Fruit fly (Drosophila melanogaster) whole organism, embryonic: ENCODE data around the gene MCU.

Source experiments
- Atf3 ChIP-seq: fragments of 200-800 bp; sonication (Bioruptor generic); optimal IDR thresholded peaks from 3 replicates; lab custom pipeline; 2016; ENCODE audit warnings: missing biosample characterization, missing genetic modification characterization
- BEAF-32 ChIP-seq: fragments of 200-800 bp; sonication (Bioruptor generic); optimal IDR thresholded peaks from 3 replicates; lab custom pipeline; 2017; ENCODE audit warnings: missing biosample characterization, missing genetic modification characterization, mild to moderate bottlenecking, moderate library complexity, missing genetic modification reagents
- CG10654 ChIP-seq: fragments of 200-800 bp; sonication (Bioruptor generic); optimal IDR thresholded peaks from 2 replicates; lab custom pipeline; 2016; ENCODE audit warnings: missing biosample characterization, missing genetic modification characterization
- CG11723 ChIP-seq: fragments of 200-800 bp; sonication (Bioruptor generic); optimal IDR thresholded peaks from 2 replicates; lab custom pipeline; 2017; ENCODE audit warnings: missing biosample characterization, mild to moderate bottlenecking, missing genetic modification characterization
- CG13894 ChIP-seq: fragments of 200-800 bp; sonication (Bioruptor generic); optimal IDR thresholded peaks from 3 replicates; lab custom pipeline; 2018; ENCODE audit warnings: missing biosample characterization, mild to moderate bottlenecking, missing genetic modification characterization, moderate library complexity
- CG15073 ChIP-seq: fragments of 200-800 bp; sonication (Bioruptor generic); optimal IDR thresholded peaks from 2 replicates; lab custom pipeline; 2016; ENCODE audit warnings: missing biosample characterization, missing genetic modification characterization
- CG17385 ChIP-seq: fragments of 200-800 bp; sonication (Bioruptor generic); optimal IDR thresholded peaks from 3 replicates; lab custom pipeline; 2018; ENCODE audit warnings: missing biosample characterization, mild to moderate bottlenecking, missing genetic modification characterization
- CG18764 ChIP-seq: fragments of 200-800 bp; sonication (Bioruptor generic); optimal IDR thresholded peaks from 3 replicates; lab custom pipeline; 2016; ENCODE audit warnings: missing biosample characterization, missing genetic modification characterization
- CG31441 ChIP-seq: fragments of 200-800 bp; sonication (Bioruptor generic); IDR thresholded peaks from 2 replicates; pipeline ENCODE4 v1.3.6; 2022; ENCODE audit warnings: missing biosample characterization, missing genetic modification characterization
- CG34376 ChIP-seq: fragments of 200-800 bp; sonication (Bioruptor generic); optimal IDR thresholded peaks from 2 replicates; lab custom pipeline; 2018; ENCODE audit warnings: missing biosample characterization, mild to moderate bottlenecking, missing genetic modification characterization
- CG4360 ChIP-seq: fragments of 200-800 bp; sonication (Bioruptor generic); IDR thresholded peaks from 2 replicates; pipeline ENCODE4 v1.3.6; 2022; ENCODE audit warnings: missing biosample characterization, missing genetic modification characterization
- CG4617 ChIP-seq: fragments of 200-800 bp; sonication (Bioruptor generic); optimal IDR thresholded peaks from 3 replicates; lab custom pipeline; 2016; ENCODE audit warnings: missing biosample characterization, missing genetic modification characterization, borderline replicate concordance
- CG5180 ChIP-seq: fragments of 200-800 bp; sonication (Bioruptor generic); optimal IDR thresholded peaks from 3 replicates; lab custom pipeline; 2017; ENCODE audit warnings: missing biosample characterization, missing genetic modification characterization, mild to moderate bottlenecking, moderate library complexity, missing genetic modification reagents
- CG6791 ChIP-seq: fragments of 200-800 bp; sonication (Bioruptor generic); IDR thresholded peaks from 3 replicates; pipeline ENCODE4 v1.3.6; 2022; ENCODE audit warnings: missing biosample characterization, missing genetic modification characterization; ENCODE audit not compliant: partially characterized antibody
- CHES-1-like ChIP-seq: fragments of 200-800 bp; sonication (Bioruptor generic); optimal IDR thresholded peaks from 2 replicates; lab custom pipeline; 2016; ENCODE audit warnings: missing biosample characterization, missing genetic modification characterization
- D ChIP-seq, 2 experiments: fragments of 200-800 bp in 1 of 2; fragments of >200 bp in 1 of 2; sonication (Bioruptor generic) in 1 of 2; optimal IDR thresholded peaks; 2 replicates in 1 of 2; 3 replicates in 1 of 2; lab custom pipeline; 2017; ENCODE audit warnings: mild to moderate bottlenecking in 1 of 2, missing biosample characterization in 1 of 2, missing genetic modification characterization in 1 of 2, missing genetic modification reagents in 1 of 2
- Elba2 ChIP-seq: fragments of 200-800 bp; sonication (Bioruptor generic); optimal IDR thresholded peaks from 3 replicates; lab custom pipeline; 2016; ENCODE audit warnings: missing biosample characterization, missing genetic modification characterization
- Fer2 ChIP-seq: fragments of 200-800 bp; sonication (Bioruptor generic); optimal IDR thresholded peaks from 2 replicates; lab custom pipeline; 2018; ENCODE audit warnings: missing biosample characterization, mild to moderate bottlenecking, missing genetic modification characterization, moderate library complexity
- Gsc ChIP-seq: fragments of 200-800 bp; sonication (Bioruptor generic); IDR thresholded peaks from 2 replicates; pipeline ENCODE4 v1.3.6; 2022; ENCODE audit warnings: missing biosample characterization, missing genetic modification characterization
- Hr78 ChIP-seq, 2 experiments: fragments of 200-800 bp in 1 of 2; fragments of >200 bp in 1 of 2; sonication (Bioruptor generic) in 1 of 2; optimal IDR thresholded peaks; 2 replicates each; lab custom pipeline; 2017 to 2019; ENCODE audit warnings: missing biosample characterization in 2 of 2, missing genetic modification characterization in 2 of 2, mild to moderate bottlenecking in 1 of 2, moderate library complexity in 1 of 2
- Jarid2 ChIP-seq: fragments of 200-800 bp; sonication (Bioruptor generic); optimal IDR thresholded peaks from 3 replicates; lab custom pipeline; 2017; ENCODE audit warnings: mild to moderate bottlenecking, missing biosample characterization, missing genetic modification reagents, missing genetic modification characterization
- Lhr ChIP-seq: fragments of 200-800 bp; sonication (Bioruptor generic); optimal IDR thresholded peaks from 3 replicates; lab custom pipeline; 2017; ENCODE audit warnings: mild to moderate bottlenecking, missing biosample characterization, missing genetic modification reagents, missing genetic modification characterization
- NfI ChIP-seq: fragments of 200-800 bp; sonication (Bioruptor generic); optimal IDR thresholded peaks from 3 replicates; lab custom pipeline; 2018; ENCODE audit warnings: missing biosample characterization, mild to moderate bottlenecking, missing genetic modification characterization, moderate library complexity
- Spps ChIP-seq: fragments of 200-800 bp; sonication (Bioruptor generic); optimal IDR thresholded peaks from 2 replicates; lab custom pipeline; 2018; ENCODE audit warnings: missing biosample characterization, mild to moderate bottlenecking, missing genetic modification characterization
- Xbp1 ChIP-seq: fragments of 200-800 bp; sonication (Bioruptor generic); optimal IDR thresholded peaks from 3 replicates; lab custom pipeline; 2016; ENCODE audit warnings: missing biosample characterization, mild to moderate bottlenecking, missing genetic modification characterization
- bab2 ChIP-seq: fragments of 200-800 bp; sonication (Bioruptor generic); optimal IDR thresholded peaks from 2 replicates; lab custom pipeline; 2016; ENCODE audit warnings: missing biosample characterization, missing genetic modification characterization
- chinmo ChIP-seq: fragments of 200-800 bp; sonication (Bioruptor generic); IDR thresholded peaks from 4 replicates; pipeline ENCODE4 v1.3.6; 2022; ENCODE audit warnings: missing biosample characterization, missing genetic modification characterization; ENCODE audit not compliant: partially characterized antibody
- chm ChIP-seq: fragments of 200-800 bp; sonication (Bioruptor generic); IDR thresholded peaks from 2 replicates; pipeline ENCODE4 v1.3.6; 2022; ENCODE audit warnings: missing biosample characterization, missing genetic modification characterization
- ci ChIP-seq: fragments of 200-800 bp; sonication (Bioruptor generic); IDR thresholded peaks from 3 replicates; pipeline ENCODE4 v1.3.6; 2022; ENCODE audit warnings: missing biosample characterization, missing genetic modification characterization
- cwo ChIP-seq: fragments of 200-800 bp; sonication (Bioruptor generic); optimal IDR thresholded peaks from 3 replicates; lab custom pipeline; 2017; ENCODE audit warnings: missing biosample characterization, missing genetic modification characterization, mild to moderate bottlenecking, moderate library complexity, missing genetic modification reagents
- emc ChIP-seq: fragments of 200-800 bp; sonication (Bioruptor generic); optimal IDR thresholded peaks from 2 replicates; lab custom pipeline; 2016; ENCODE audit warnings: missing biosample characterization, missing genetic modification characterization
- en ChIP-seq: fragments of 200-800 bp; sonication (Bioruptor generic); optimal IDR thresholded peaks from 2 replicates; lab custom pipeline; 2016; ENCODE audit warnings: missing biosample characterization, missing genetic modification characterization
- fd64A ChIP-seq: fragments of 200-800 bp; sonication (Bioruptor generic); optimal IDR thresholded peaks from 3 replicates; lab custom pipeline; 2018; ENCODE audit warnings: missing biosample characterization, mild to moderate bottlenecking, missing genetic modification characterization
- gcm2 ChIP-seq: fragments of 200-800 bp; sonication (Bioruptor generic); optimal IDR thresholded peaks from 2 replicates; lab custom pipeline; 2016; ENCODE audit warnings: missing biosample characterization, missing genetic modification characterization
- grn ChIP-seq: fragments of 200-800 bp; sonication (Bioruptor generic); optimal IDR thresholded peaks from 3 replicates; lab custom pipeline; 2017; ENCODE audit warnings: missing biosample characterization, missing genetic modification characterization
- gro ChIP-seq: fragments of 200-800 bp; sonication (Bioruptor generic); optimal IDR thresholded peaks from 2 replicates; lab custom pipeline; 2016; ENCODE audit warnings: missing biosample characterization, missing genetic modification characterization
- hkb ChIP-seq, 2 experiments: fragments of 200-800 bp in 1 of 2; fragments of >200 bp in 1 of 2; sonication (Bioruptor generic) in 1 of 2; IDR thresholded peaks in 1 of 2; optimal IDR thresholded peaks in 1 of 2; 2 replicates each; pipeline versions ENCODE4 v1.3.6 to Lab custom; 2017 to 2022; ENCODE audit warnings: missing biosample characterization in 1 of 2, missing genetic modification characterization in 1 of 2
- ind ChIP-seq: fragments of 200-800 bp; sonication (Bioruptor generic); optimal IDR thresholded peaks from 3 replicates; lab custom pipeline; 2016; ENCODE audit warnings: missing biosample characterization, missing genetic modification characterization
- insv ChIP-seq, 2 experiments: fragments of 200-800 bp; sonication (Bioruptor generic); optimal IDR thresholded peaks; 3 replicates each; lab custom pipeline; 2016 to 2018; ENCODE audit warnings: missing biosample characterization in 2 of 2, missing genetic modification characterization in 2 of 2
- jing ChIP-seq: fragments of 200-800 bp; sonication (Bioruptor generic); optimal IDR thresholded peaks from 2 replicates; lab custom pipeline; 2018; ENCODE audit warnings: missing biosample characterization, mild to moderate bottlenecking, missing genetic modification characterization
- maf-S ChIP-seq: fragments of 200-800 bp; sonication (Bioruptor generic); optimal IDR thresholded peaks from 2 replicates; lab custom pipeline; 2016; ENCODE audit warnings: missing biosample characterization, missing genetic modification characterization
- nmo ChIP-seq: fragments of 200-800 bp; sonication (Bioruptor generic); optimal IDR thresholded peaks from 2 replicates; lab custom pipeline; 2018; ENCODE audit warnings: missing biosample characterization, mild to moderate bottlenecking, missing genetic modification characterization, moderate library complexity
- pros ChIP-seq: fragments of 200-800 bp; sonication (Bioruptor generic); optimal IDR thresholded peaks from 3 replicates; lab custom pipeline; 2019; ENCODE audit warnings: missing biosample characterization, mild to moderate bottlenecking, missing genetic modification characterization, moderate library complexity
- repo ChIP-seq: fragments of 200-800 bp; sonication (Bioruptor generic); optimal IDR thresholded peaks from 2 replicates; lab custom pipeline; 2016; ENCODE audit warnings: missing biosample characterization, missing genetic modification characterization
- ro ChIP-seq: fragments of 200-800 bp; sonication (Bioruptor generic); IDR thresholded peaks from 2 replicates; pipeline ENCODE4 v1.3.6; 2022; ENCODE audit warnings: missing biosample characterization, missing genetic modification characterization
- schlank ChIP-seq: fragments of 200-800 bp; sonication (Bioruptor generic); optimal IDR thresholded peaks from 2 replicates; lab custom pipeline; 2018; ENCODE audit warnings: missing biosample characterization, mild to moderate bottlenecking, missing genetic modification characterization
- slp2 ChIP-seq: fragments of 200-800 bp; sonication (Bioruptor generic); optimal IDR thresholded peaks from 2 replicates; lab custom pipeline; 2016; ENCODE audit warnings: missing biosample characterization, missing genetic modification characterization
- sob ChIP-seq: fragments of 200-800 bp; sonication (Bioruptor generic); IDR thresholded peaks from 2 replicates; pipeline ENCODE4 v1.3.6; 2022; ENCODE audit warnings: missing biosample characterization, missing genetic modification characterization
- stwl ChIP-seq: fragments of 200-800 bp; sonication (Bioruptor generic); optimal IDR thresholded peaks from 3 replicates; lab custom pipeline; 2018; ENCODE audit warnings: missing biosample characterization, mild to moderate bottlenecking, missing genetic modification characterization, moderate library complexity
- vnd ChIP-seq: fragments of 200-800 bp; sonication (Bioruptor generic); IDR thresholded peaks from 3 replicates; pipeline ENCODE4 v1.3.6; 2022; ENCODE audit warnings: missing biosample characterization, missing genetic modification characterization; ENCODE audit not compliant: partially characterized antibody

The MCU gene

dm6 chr3L:6605925-6606324, 55.4 kb downstream of the MCU start, which contains the start of gene zpg (continued):
- TF ChIP-seq en (GFP tag; lab: Kevin White, UChicago) (no peak), pros (GFP tag; lab: Kevin White, UChicago) (no peak), ro (GFP tag; lab: Robert Waterston, UW) (no peak), cwo (GFP tag; lab: Kevin White, UChicago) (no peak), nmo (peak; percentile 71), ind (GFP tag; lab: Kevin White, UChicago) (no peak), maf-S (GFP tag; lab: Kevin White, UChicago) (no peak), bab2 (GFP tag; lab: Kevin White, UChicago) (no peak), repo (no peak), grn (no peak), Jarid2 (GFP tag; lab: Kevin White, UChicago) (peak; percentile 26), schlank (tag; lab: Kevin White, UChicago) (no peak), BEAF-32 (peak; percentile 47), Gsc (GFP tag; lab: Robert Waterston, UW) (no peak), NfI (GFP tag; lab: Kevin White, UChicago) (peak; percentile 18), sob (GFP tag; lab: Robert Waterston, UW) (peak; percentile 51; the same call in 1 of the 2 replicates), CHES-1-like (GFP tag; lab: Kevin White, UChicago) (peak; percentile 54), Elba2 (GFP tag; lab: Kevin White, UChicago) (no peak), fd64A (GFP tag; lab: Kevin White, UChicago) (no peak), chm (no peak), Fer2 (tag; lab: Kevin White, UChicago) (no peak), Xbp1 (peak; percentile 8), CG4360 (no peak), CG6791 (GFP tag; lab: Robert Waterston, UW) (peak; percentile 59; the same call in 2 of the 3 replicates), Hr78 (GFP tag; optimal IDR thresholded peaks at IDR 0.05; lab: Kevin White, UChicago) (no peak), ci (GFP tag; lab: Robert Waterston, UW) (no peak), stwl (tag; lab: Kevin White, UChicago) (peak; percentile 99), insv (GFP tag; optimal IDR thresholded peaks at IDR 0.05; lab: Kevin White, UChicago) (no peak), D (optimal IDR thresholded peaks at IDR 0.05; lab: Kevin White, UChicago) (no peak), D (GFP tag; optimal IDR thresholded peaks at IDR 0.05; lab: Kevin White, UChicago) (no peak), CG34376 (GFP tag; lab: Kevin White, UChicago) (no peak), Spps (tag; lab: Kevin White, UChicago) (no peak), hkb (optimal IDR thresholded peaks at IDR 0.05; lab: Kevin White, UChicago) (peak; percentile 90), hkb (GFP tag; IDR thresholded peaks at IDR 0.05; lab: Robert Waterston, UW) (no peak; the same call in 1 of the 2 replicates), CG31441 (no peak), CG15073 (no peak), slp2 (no peak), CG17385 (GFP tag; lab: Kevin White, UChicago) (no peak), CG18764 (GFP tag; lab: Kevin White, UChicago) (no peak), CG13894 (tag; lab: Kevin White, UChicago) (no peak), gro (GFP tag; lab: Kevin White, UChicago) (no peak), vnd (GFP tag; lab: Robert Waterston, UW) (no peak), jing (GFP tag; lab: Kevin White, UChicago) (no peak), gcm2 (GFP tag; lab: Kevin White, UChicago) (no peak), CG11723 (GFP tag; lab: Kevin White, UChicago) (no peak), emc (no peak), CG10654 (no peak), CG4617 (peak; percentile 69), CG5180 (no peak), chinmo (GFP tag; lab: Robert Waterston, UW) (no peak), Atf3 (GFP tag; lab: Kevin White, UChicago) (no peak), Lhr (GFP tag; lab: Kevin White, UChicago) (peak; percentile 90)
